Worm (Caenorhabditis elegans) whole organism, early embryonic: ENCODE results near the gene M60.7.

Experiments
- B0310.2 ChIP-seq: sonication (generic microtip); optimal IDR thresholded peaks from 2 replicates; lab custom pipeline; 2016; ENCODE audit warnings: mild to moderate bottlenecking, missing genetic modification characterization, missing compliant biosample characterization
- F13C5.2 ChIP-seq: sonication (generic microtip); optimal IDR thresholded peaks from 2 replicates; lab custom pipeline; 2017; ENCODE audit warnings: mild to moderate bottlenecking, missing genetic modification characterization, inconsistent platforms, missing compliant biosample characterization
- aly-1 ChIP-seq: sonication (generic microtip); optimal IDR thresholded peaks from 2 replicates; lab custom pipeline; 2016; ENCODE audit warnings: missing genetic modification characterization, missing compliant biosample characterization
- ama-1 ChIP-seq: fragments of 150-350 bp; optimal IDR thresholded peaks from 2 replicates; lab custom pipeline; 2014
- ceh-13 ChIP-seq: fragments of 200-800 bp; sonication (Bioruptor generic); optimal IDR thresholded peaks from 2 replicates; lab custom pipeline; 2018; ENCODE audit warnings: mild to moderate bottlenecking, missing genetic modification characterization, missing compliant biosample characterization
- ceh-36 ChIP-seq: sonication (generic microtip); optimal IDR thresholded peaks from 2 replicates; lab custom pipeline; 2016; ENCODE audit warnings: missing genetic modification characterization, inconsistent platforms, missing compliant biosample characterization
- ets-7 ChIP-seq: sonication (generic microtip); optimal IDR thresholded peaks from 2 replicates; lab custom pipeline; 2016; ENCODE audit warnings: missing genotype, missing genetic modification characterization, missing compliant biosample characterization
- flt-1 ChIP-seq: fragments of 200-800 bp; sonication (Bioruptor generic); IDR thresholded peaks from 2 replicates; pipeline ENCODE4 v1.3.6; 2022; ENCODE audit warnings: missing genetic modification characterization, missing compliant biosample characterization
- hmbx-1 ChIP-seq: sonication (generic microtip); optimal IDR thresholded peaks from 2 replicates; lab custom pipeline; 2016; ENCODE audit warnings: mild to moderate bottlenecking, missing genetic modification characterization, missing compliant biosample characterization
- hmg-4 ChIP-seq: fragments of 200-800 bp; sonication (Bioruptor generic); optimal IDR thresholded peaks from 2 replicates; lab custom pipeline; 2018; ENCODE audit warnings: mild to moderate bottlenecking, missing genetic modification characterization, missing compliant biosample characterization
- hnd-1 ChIP-seq: sonication (generic microtip); optimal IDR thresholded peaks from 2 replicates; lab custom pipeline; 2016; ENCODE audit warnings: missing genetic modification characterization, missing compliant biosample characterization
- pes-1 ChIP-seq: fragments of 200-800 bp; sonication (Bioruptor generic); IDR thresholded peaks from 2 replicates; pipeline ENCODE4 v1.3.6; 2022; ENCODE audit warnings: missing genetic modification reagents, missing genetic modification characterization, missing compliant biosample characterization
- scrt-1 ChIP-seq: fragments of 200-800 bp; sonication (Bioruptor generic); IDR thresholded peaks from 2 replicates; pipeline ENCODE4 v1.3.6; 2022; ENCODE audit warnings: missing genetic modification characterization, missing compliant biosample characterization
- sea-1 ChIP-seq: fragments of 200-800 bp; sonication (Bioruptor generic); conservative IDR thresholded peaks from 2 replicates; pipeline ENCODE4 v1.3.6; 2022; ENCODE audit warnings: missing genetic modification characterization, missing compliant biosample characterization
- tbx-11 ChIP-seq: fragments of 200-800 bp; sonication (Bioruptor generic); IDR thresholded peaks from 2 replicates; pipeline ENCODE4 v1.3.6; 2022; ENCODE audit warnings: missing genetic modification characterization, missing compliant biosample characterization
- tbx-37 ChIP-seq: fragments of 200-800 bp; sonication (Bioruptor generic); conservative IDR thresholded peaks from 2 replicates; pipeline ENCODE4 v1.3.6; 2022; ENCODE audit warnings: missing genetic modification reagents, missing genetic modification characterization, missing compliant biosample characterization
- tra-4 ChIP-seq: sonication (generic microtip); optimal IDR thresholded peaks from 2 replicates; lab custom pipeline; 2017; ENCODE audit warnings: missing genetic modification characterization, missing compliant biosample characterization

The M60.7 gene

DNA sequence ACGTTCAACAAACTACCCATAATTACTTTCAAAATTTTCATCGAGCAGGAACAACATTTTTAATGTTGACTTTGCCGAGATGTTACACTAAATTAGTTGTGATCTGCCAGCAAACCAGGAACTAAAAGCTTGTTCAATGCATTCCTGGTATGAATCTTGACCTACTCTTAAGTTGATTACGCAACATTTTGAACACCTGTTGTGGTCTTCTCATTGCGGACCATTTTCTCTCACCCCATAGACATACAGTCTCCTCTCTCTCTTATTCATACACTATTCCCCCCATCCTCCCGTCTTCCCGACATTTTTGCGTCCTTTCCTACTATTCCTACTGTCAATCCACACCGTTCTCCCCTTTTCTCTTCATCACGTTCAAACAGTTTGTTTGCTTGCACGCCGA lies 12.5 kb upstream of the M60.7 start:
- TF ChIP-seq aly-1 (tag; lab: Kevin White, UChicago) (peak; percentile 5), tbx-11 (GFP tag; lab: Robert Waterston, UW) (no peak)

ce11 chrX:8270971-8271553 lies 10.1 kb upstream of the M60.7 start, which contains the start of gene cutl-29:
TSS of gene cutl-29 (minus strand) at chrX:8271021.
- no peak for TF ChIP-seq ceh-13 (GFP tag; lab: Kevin White, UChicago)
- TF ChIP-seq sea-1 (GFP tag; lab: Robert Waterston, UW), result no peak
- no peak for TF ChIP-seq flt-1
- TF ChIP-seq hmg-4 (GFP tag; lab: Kevin White, UChicago), result no peak
- no peak for TF ChIP-seq pes-1 (GFP tag; lab: Robert Waterston, UW)
- no peak for TF ChIP-seq ceh-36 (tag; lab: Kevin White, UChicago)
- TF ChIP-seq tra-4 (tag; lab: Kevin White, UChicago), result no peak
- TF ChIP-seq F13C5.2 (tag; lab: Kevin White, UChicago), result no peak
- TF ChIP-seq ama-1 (lab: Kevin White, UChicago), result no peak
- TF ChIP-seq aly-1 (tag; lab: Kevin White, UChicago), result no peak
- no peak for TF ChIP-seq tbx-11 (GFP tag; lab: Robert Waterston, UW)
- TF ChIP-seq scrt-1 (GFP tag; lab: Robert Waterston, UW), result no peak
- no peak for TF ChIP-seq ets-7 (tag; lab: Kevin White, UChicago)
- no peak for TF ChIP-seq hmbx-1

DNA sequence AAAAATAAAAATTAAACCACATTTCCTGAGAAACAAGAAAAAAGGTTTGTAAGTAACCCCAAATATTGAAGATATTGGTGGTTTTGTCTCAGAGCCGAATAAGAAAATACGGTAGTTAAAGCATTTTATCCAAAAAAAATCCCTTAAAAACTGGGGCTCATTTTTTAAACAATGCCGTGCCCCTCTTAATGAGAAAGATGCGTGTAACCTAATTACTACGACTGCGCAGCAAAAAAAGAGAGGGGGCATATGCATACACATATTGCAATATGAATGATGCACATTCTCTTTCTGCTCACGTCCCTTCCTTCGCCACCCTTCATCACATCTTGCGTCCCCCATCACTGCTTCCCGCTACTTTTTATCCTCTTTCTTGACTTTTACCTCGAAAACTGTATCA lies 7.1 kb upstream of the M60.7 start:
- TF ChIP-seq aly-1 (tag; lab: Kevin White, UChicago) (no peak), pes-1 (GFP tag; lab: Robert Waterston, UW) (no peak), sea-1 (GFP tag; lab: Robert Waterston, UW) (no peak), scrt-1 (GFP tag; lab: Robert Waterston, UW) (no peak), hnd-1 (tag; lab: Kevin White, UChicago) (no peak), ceh-36 (tag; lab: Kevin White, UChicago) (no peak), F13C5.2 (tag; lab: Kevin White, UChicago) (no peak), B0310.2 (tag; lab: Kevin White, UChicago) (no peak)

DNA sequence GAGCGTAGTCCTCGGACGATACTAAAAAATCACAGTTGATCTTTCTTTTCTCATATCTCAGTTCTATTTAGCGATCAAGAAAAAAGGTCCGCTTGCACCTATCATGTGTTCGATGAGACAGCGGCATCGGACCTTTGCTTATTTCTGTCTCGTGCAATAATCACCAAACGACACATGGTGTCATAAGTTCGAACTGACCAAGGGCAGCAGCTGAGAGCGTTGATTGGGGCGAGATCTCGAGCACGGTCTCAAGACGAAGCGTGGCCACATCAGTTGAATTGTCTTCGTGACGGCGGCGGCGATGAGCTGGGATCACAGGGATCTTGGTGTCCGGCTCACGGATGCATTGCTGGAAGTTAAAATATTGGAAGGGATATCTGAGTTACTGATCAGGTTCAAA lies 1.8 kb upstream of the M60.7 start:
- TF ChIP-seq aly-1 (tag; lab: Kevin White, UChicago), result no peak
- TF ChIP-seq flt-1, result no peak
- no peak for TF ChIP-seq hmbx-1
- no peak for TF ChIP-seq tbx-11 (GFP tag; lab: Robert Waterston, UW)
- TF ChIP-seq ama-1 (lab: Kevin White, UChicago), result no peak
- TF ChIP-seq B0310.2 (tag; lab: Kevin White, UChicago), result no peak
- TF ChIP-seq F13C5.2 (tag; lab: Kevin White, UChicago), result no peak
- TF ChIP-seq ceh-36 (tag; lab: Kevin White, UChicago), result no peak
- TF ChIP-seq tra-4 (tag; lab: Kevin White, UChicago), result no peak
- TF ChIP-seq ceh-13 (GFP tag; lab: Kevin White, UChicago), result no peak
- TF ChIP-seq pes-1 (GFP tag; lab: Robert Waterston, UW), result no peak
- TF ChIP-seq hnd-1 (tag; lab: Kevin White, UChicago), result no peak
- no peak for TF ChIP-seq hmg-4 (GFP tag; lab: Kevin White, UChicago)
- no peak for TF ChIP-seq tbx-37 (GFP tag; lab: Robert Waterston, UW)
- no peak for TF ChIP-seq ets-7 (tag; lab: Kevin White, UChicago)
- TF ChIP-seq scrt-1 (GFP tag; lab: Robert Waterston, UW), result no peak
- TF ChIP-seq sea-1 (GFP tag; lab: Robert Waterston, UW), result no peak

- TF ChIP-seq tbx-37 (GFP tag; lab: Robert Waterston, UW), result no peak
- TF ChIP-seq B0310.2 (tag; lab: Kevin White, UChicago), result no peak
- TF ChIP-seq hnd-1 (tag; lab: Kevin White, UChicago), result no peak
- no peak for TF ChIP-seq ceh-13 (GFP tag; lab: Kevin White, UChicago)
- TF ChIP-seq ets-7 (tag; lab: Kevin White, UChicago), result no peak
- no peak for TF ChIP-seq scrt-1 (GFP tag; lab: Robert Waterston, UW)
- TF ChIP-seq F13C5.2 (tag; lab: Kevin White, UChicago), result no peak
- TF ChIP-seq ama-1 (lab: Kevin White, UChicago), result no peak
- no peak for TF ChIP-seq tra-4 (tag; lab: Kevin White, UChicago)
- TF ChIP-seq pes-1 (GFP tag; lab: Robert Waterston, UW), result no peak
These were observed 3.3 kb downstream of the M60.7 start for ce11 chrX:8257687-8258086.

DNA sequence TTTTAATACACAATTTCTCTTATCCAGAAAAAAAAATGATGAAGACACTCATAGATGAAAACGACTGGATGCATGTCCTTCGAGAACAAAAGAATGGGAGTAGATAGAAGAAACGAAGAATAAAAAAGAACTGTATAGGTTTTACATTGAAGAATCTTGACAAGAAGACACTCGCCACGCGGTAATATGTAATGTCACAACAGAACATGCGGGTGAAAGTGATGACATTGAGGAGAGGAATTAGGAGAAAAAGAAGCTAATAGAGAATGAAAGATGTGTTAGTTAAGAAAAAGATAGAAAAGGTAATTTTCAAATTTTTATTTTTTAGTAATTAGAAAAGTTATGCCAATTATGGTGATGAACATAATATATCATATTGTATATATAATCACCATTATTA lies 5.5 kb downstream of the M60.7 start:
- TF ChIP-seq ama-1 (lab: Kevin White, UChicago) (no peak), F13C5.2 (tag; lab: Kevin White, UChicago) (no peak), tbx-11 (GFP tag; lab: Robert Waterston, UW) (no peak), ceh-13 (GFP tag; lab: Kevin White, UChicago) (no peak), scrt-1 (GFP tag; lab: Robert Waterston, UW) (no peak), aly-1 (tag; lab: Kevin White, UChicago) (no peak), ceh-36 (tag; lab: Kevin White, UChicago) (no peak), flt-1 (no peak), hmg-4 (GFP tag; lab: Kevin White, UChicago) (no peak), pes-1 (GFP tag; lab: Robert Waterston, UW) (no peak), sea-1 (GFP tag; lab: Robert Waterston, UW) (no peak), tbx-37 (GFP tag; lab: Robert Waterston, UW) (no peak), hmbx-1 (no peak), ets-7 (tag; lab: Kevin White, UChicago) (no peak), tra-4 (tag; lab: Kevin White, UChicago) (no peak), B0310.2 (tag; lab: Kevin White, UChicago) (no peak), hnd-1 (tag; lab: Kevin White, UChicago) (no peak)

DNA sequence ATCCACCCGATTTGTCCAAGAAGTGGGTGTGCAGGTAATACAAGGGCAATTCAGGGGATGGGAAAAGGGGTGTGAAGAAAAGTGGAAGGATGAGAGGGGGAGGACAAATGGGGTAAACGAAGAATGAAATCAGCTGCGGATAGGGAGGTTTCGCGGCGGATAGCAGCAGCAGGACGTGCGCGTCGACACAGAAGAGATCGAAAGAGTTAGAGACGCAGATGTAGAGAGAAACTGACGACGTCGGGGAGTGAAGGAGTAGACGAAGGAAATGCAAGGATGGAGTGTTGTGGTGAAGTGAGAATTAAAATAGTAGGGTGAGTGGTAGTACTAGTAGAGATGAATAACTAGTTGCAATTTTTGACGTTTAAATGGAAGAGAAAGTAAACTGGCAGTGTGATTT lies 8.7 kb downstream of the M60.7 start, which contains the start of gene M60.6:
M60.6 (minus strand) TSS at position 166 of the 400 bp plus-strand sequence.
- TF ChIP-seq F13C5.2 (tag; lab: Kevin White, UChicago) (peak; percentile 35), flt-1 (no peak)
